Worm (Caenorhabditis elegans) whole organism, L2 larva: ENCODE results near the gene srsx-17.

ENCODE experiments used
- C34F6.9 ChIP-seq: fragments of 150-350 bp; optimal IDR thresholded peaks from 2 replicates; lab custom pipeline; 2014; ENCODE audit warnings: missing biosample characterization, missing genetic modification characterization
- F13H6.1 ChIP-seq: sonication (generic microtip); optimal IDR thresholded peaks from 2 replicates; lab custom pipeline; 2016; ENCODE audit warnings: missing genetic modification characterization, missing compliant biosample characterization
- R02D3.7 ChIP-seq: fragments of 150-350 bp; optimal IDR thresholded peaks from 2 replicates; lab custom pipeline; 2014; ENCODE audit warnings: missing biosample characterization, missing genetic modification characterization
- Y55F3AM.14 ChIP-seq: fragments of 200-800 bp; sonication (Bioruptor generic); optimal IDR thresholded peaks from 2 replicates; lab custom pipeline; 2018; ENCODE audit warnings: mild to moderate bottlenecking, missing genetic modification characterization, missing compliant biosample characterization
- ZK546.5 ChIP-seq: sonication (generic microtip); optimal IDR thresholded peaks from 2 replicates; lab custom pipeline; 2017; ENCODE audit warnings: missing biosample characterization, missing genetic modification characterization
- alr-1 ChIP-seq: fragments of 150-350 bp; optimal IDR thresholded peaks from 2 replicates; lab custom pipeline; 2014; ENCODE audit warnings: missing biosample characterization, missing genetic modification characterization
- aly-2 ChIP-seq: fragments of 150-350 bp; optimal IDR thresholded peaks from 2 replicates; lab custom pipeline; 2014; ENCODE audit warnings: missing biosample characterization, missing genetic modification characterization
- ama-1 ChIP-seq: fragments of 150-350 bp; optimal IDR thresholded peaks from 2 replicates; lab custom pipeline; 2018; ENCODE audit warnings: inconsistent platforms
- blmp-1 ChIP-seq: sonication (generic microtip); optimal IDR thresholded peaks from 2 replicates; lab custom pipeline; 2017; ENCODE audit warnings: missing genetic modification characterization, mild to moderate bottlenecking, missing compliant biosample characterization, antibody characterized with exemption, moderate library complexity; ENCODE audit not compliant: insufficient read depth
- ceh-82 ChIP-seq: fragments of 150-350 bp; optimal IDR thresholded peaks from 2 replicates; lab custom pipeline; 2014; ENCODE audit warnings: missing biosample characterization, missing genetic modification characterization
- crh-2 ChIP-seq: sonication (generic microtip); optimal IDR thresholded peaks from 2 replicates; lab custom pipeline; 2017; ENCODE audit warnings: missing biosample characterization, missing genetic modification characterization
- dmd-4 ChIP-seq: sonication (generic microtip); optimal IDR thresholded peaks from 2 replicates; lab custom pipeline; 2017; ENCODE audit warnings: missing biosample characterization, missing genetic modification characterization
- egl-27 ChIP-seq: sonication (generic microtip); optimal IDR thresholded peaks from 3 replicates; lab custom pipeline; 2017; ENCODE audit warnings: missing biosample characterization, missing genetic modification reagents, missing genetic modification characterization
- elt-1 ChIP-seq: fragments of 150-350 bp; optimal IDR thresholded peaks from 2 replicates; lab custom pipeline; 2014; ENCODE audit warnings: missing biosample characterization, missing genetic modification characterization
- elt-3 ChIP-seq: sonication (generic microtip); optimal IDR thresholded peaks from 2 replicates; lab custom pipeline; 2017; ENCODE audit warnings: missing biosample characterization, missing genetic modification characterization
- fos-1 ChIP-seq: fragments of 150-350 bp; optimal IDR thresholded peaks from 2 replicates; lab custom pipeline; 2014; ENCODE audit warnings: missing biosample characterization, missing genetic modification characterization
- gmeb-1 ChIP-seq: fragments of 150-350 bp; optimal IDR thresholded peaks from 2 replicates; lab custom pipeline; 2014; ENCODE audit warnings: missing biosample characterization, missing genetic modification characterization
- lin-11 ChIP-seq: fragments of 150-350 bp; sonication (generic microtip); optimal IDR thresholded peaks from 2 replicates; lab custom pipeline; 2014; ENCODE audit warnings: missing biosample characterization, missing genetic modification characterization, inconsistent platforms, mixed read lengths
- lin-13 ChIP-seq: fragments of 150-350 bp; optimal IDR thresholded peaks from 2 replicates; lab custom pipeline; 2014; ENCODE audit warnings: missing biosample characterization, missing genetic modification reagents, missing genetic modification characterization
- lin-39 ChIP-seq: fragments of 150-350 bp; optimal IDR thresholded peaks from 2 replicates; lab custom pipeline; 2014; ENCODE audit warnings: missing biosample characterization, missing genetic modification reagents, missing genetic modification characterization
- lsy-2 ChIP-seq, 2 experiments: fragments of 150-350 bp in 1 of 2; sonication (generic microtip) in 1 of 2; optimal IDR thresholded peaks; 2 replicates each; lab custom pipeline; 2014 to 2017; ENCODE audit warnings: missing biosample characterization in 2 of 2, missing genetic modification characterization in 2 of 2
- mab-5 ChIP-seq: fragments of 150-350 bp; optimal IDR thresholded peaks from 2 replicates; lab custom pipeline; 2014; ENCODE audit warnings: missing biosample characterization, missing genetic modification characterization
- mbf-1 ChIP-seq: sonication (generic microtip); optimal IDR thresholded peaks from 2 replicates; lab custom pipeline; 2017; ENCODE audit warnings: missing biosample characterization, missing genetic modification characterization
- nhr-10 ChIP-seq: sonication (generic microtip); optimal IDR thresholded peaks from 2 replicates; lab custom pipeline; 2017; ENCODE audit warnings: missing biosample characterization, missing genetic modification characterization
- nhr-129 ChIP-seq: fragments of 150-350 bp; optimal IDR thresholded peaks from 2 replicates; lab custom pipeline; 2014; ENCODE audit warnings: missing biosample characterization, missing genetic modification characterization
- nhr-21 ChIP-seq: fragments of 150-350 bp; optimal IDR thresholded peaks from 2 replicates; lab custom pipeline; 2014; ENCODE audit warnings: missing biosample characterization, missing genetic modification characterization
- nhr-23 ChIP-seq: fragments of 150-350 bp; optimal IDR thresholded peaks from 2 replicates; lab custom pipeline; 2014; ENCODE audit warnings: missing biosample characterization, missing genetic modification reagents, missing genetic modification characterization
- nhr-237 ChIP-seq: fragments of 150-350 bp; optimal IDR thresholded peaks from 2 replicates; lab custom pipeline; 2014; ENCODE audit warnings: missing biosample characterization, missing genetic modification characterization
- nhr-25 ChIP-seq: fragments of 150-350 bp; sonication (generic microtip); optimal IDR thresholded peaks from 3 replicates; lab custom pipeline; 2014; ENCODE audit warnings: missing biosample characterization, missing genetic modification characterization
- nhr-6 ChIP-seq: fragments of 150-350 bp; optimal IDR thresholded peaks from 2 replicates; lab custom pipeline; 2014; ENCODE audit warnings: missing biosample characterization, missing genetic modification characterization
- nhr-77 ChIP-seq: fragments of 150-350 bp; optimal IDR thresholded peaks from 2 replicates; lab custom pipeline; 2014; ENCODE audit warnings: missing biosample characterization, missing genetic modification characterization
- peb-1 ChIP-seq: fragments of 150-350 bp; optimal IDR thresholded peaks from 2 replicates; lab custom pipeline; 2014; ENCODE audit warnings: missing biosample characterization, missing genetic modification characterization
- sem-4 ChIP-seq: fragments of 150-350 bp; optimal IDR thresholded peaks from 2 replicates; lab custom pipeline; 2014; ENCODE audit warnings: missing biosample characterization, missing genetic modification reagents, missing genetic modification characterization
- sma-3 ChIP-seq: sonication (generic microtip); optimal IDR thresholded peaks from 2 replicates; lab custom pipeline; 2016; ENCODE audit warnings: missing genetic modification reagents, missing genetic modification characterization, missing compliant biosample characterization
- sma-9 ChIP-seq, 2 experiments: fragments of 150-350 bp in 1 of 2; sonication (generic microtip) in 1 of 2; optimal IDR thresholded peaks; 2 replicates each; lab custom pipeline; 2014 to 2016; ENCODE audit warnings: missing genetic modification characterization in 2 of 2, mild to moderate bottlenecking in 1 of 2, missing biosample characterization in 1 of 2, missing compliant biosample characterization in 1 of 2, missing genetic modification reagents in 1 of 2, moderate library complexity in 1 of 2
- snpc-4 ChIP-seq: fragments of 150-350 bp; optimal IDR thresholded peaks from 2 replicates; lab custom pipeline; 2014; ENCODE audit warnings: missing biosample characterization, missing genetic modification characterization
- unc-39 ChIP-seq: fragments of 150-350 bp; optimal IDR thresholded peaks from 2 replicates; lab custom pipeline; 2014; ENCODE audit warnings: missing biosample characterization, missing genetic modification characterization
- unc-55 ChIP-seq: fragments of 150-350 bp; sonication (generic microtip); optimal IDR thresholded peaks from 3 replicates; lab custom pipeline; 2014; ENCODE audit warnings: missing biosample characterization, missing genetic modification reagents, missing genetic modification characterization
- unc-62 ChIP-seq: fragments of 150-350 bp; optimal IDR thresholded peaks from 2 replicates; lab custom pipeline; 2014; ENCODE audit warnings: missing biosample characterization, missing genetic modification reagents, missing genetic modification characterization
- zag-1 ChIP-seq: fragments of 150-350 bp; optimal IDR thresholded peaks from 2 replicates; lab custom pipeline; 2014; ENCODE audit warnings: missing biosample characterization, missing genetic modification characterization
- ztf-11 ChIP-seq: sonication (generic microtip); optimal IDR thresholded peaks from 2 replicates; lab custom pipeline; 2017; ENCODE audit warnings: missing biosample characterization, missing genetic modification characterization
- ztf-4 ChIP-seq: fragments of 150-350 bp; optimal IDR thresholded peaks from 2 replicates; lab custom pipeline; 2014; ENCODE audit warnings: missing biosample characterization, missing genetic modification characterization

The srsx-17 gene

ce11 chrV:5930588-5930987, 3.1 kb downstream of the srsx-17 start, which contains the start of gene galt-1:
TSS of gene galt-1 (plus strand) at chrV:5930905.
- TF ChIP-seq blmp-1 (tag; lab: Kevin White, UChicago) = no peak
- peak; percentile 50 for TF ChIP-seq fos-1
- TF ChIP-seq mbf-1 (tag; lab: Kevin White, UChicago) = no peak
- TF ChIP-seq gmeb-1 (tag; lab: Kevin White, UChicago) = peak; percentile 0
- no peak for TF ChIP-seq sem-4
- no peak for TF ChIP-seq nhr-129 (tag; lab: Kevin White, UChicago)
- TF ChIP-seq ceh-82 (tag; lab: Kevin White, UChicago) = no peak
- peak; percentile 17 for TF ChIP-seq crh-2 (tag; lab: Kevin White, UChicago)
- TF ChIP-seq lin-11 (tag; lab: Kevin White, UChicago) = no peak
- no peak for TF ChIP-seq nhr-10 (tag; lab: Kevin White, UChicago)
- no peak for TF ChIP-seq nhr-23
- TF ChIP-seq sma-3 (GFP tag; lab: Kevin White, UChicago) = no peak
- TF ChIP-seq ama-1 (lab: Kevin White, UChicago) = no peak
- TF ChIP-seq mab-5 = no peak

ce11 chrV:5936691-5937090, 9.2 kb downstream of the srsx-17 start, which contains the start of the genes M03F8.5 and M03F8.7:
TSS of gene M03F8.5 (minus strand) at chrV:5936791.
TSS of gene M03F8.7 (plus strand) at chrV:5936939.
- TF ChIP-seq nhr-21 (tag; lab: Kevin White, UChicago) = no peak
- TF ChIP-seq lin-11 (tag; lab: Kevin White, UChicago) = no peak
- TF ChIP-seq F13H6.1 (tag; lab: Kevin White, UChicago) = no peak
- no peak for TF ChIP-seq mab-5
- no peak for TF ChIP-seq nhr-129 (tag; lab: Kevin White, UChicago)
- no peak for TF ChIP-seq ZK546.5
- no peak for TF ChIP-seq C34F6.9
- no peak for TF ChIP-seq sem-4
- TF ChIP-seq unc-55 (GFP tag; lab: Kevin White, UChicago) = no peak
- TF ChIP-seq crh-2 (tag; lab: Kevin White, UChicago) = no peak
- no peak for TF ChIP-seq egl-27 (tag; lab: Kevin White, UChicago)
- no peak for TF ChIP-seq lin-13 (GFP tag; lab: Kevin White, UChicago)
- no peak for TF ChIP-seq lsy-2 (tag; optimal IDR thresholded peaks at IDR 0.05; lab: Kevin White, UChicago)
- no peak for TF ChIP-seq ama-1 (lab: Kevin White, UChicago)
- no peak for TF ChIP-seq nhr-25 (tag; lab: Kevin White, UChicago)
- no peak for TF ChIP-seq nhr-6 (tag; lab: Kevin White, UChicago)

- no peak for TF ChIP-seq blmp-1 (tag; lab: Kevin White, UChicago)
- peak; percentile 69 to 73 for TF ChIP-seq lsy-2 (tag; optimal IDR thresholded peaks at IDR 0.05; lab: Kevin White, UChicago)
- no peak for TF ChIP-seq unc-62
- TF ChIP-seq nhr-77 (tag; lab: Kevin White, UChicago) = no peak
- no peak for TF ChIP-seq elt-1 (tag; lab: Kevin White, UChicago)
- no peak for TF ChIP-seq F13H6.1 (tag; lab: Kevin White, UChicago)
- TF ChIP-seq aly-2 (tag; lab: Kevin White, UChicago) = no peak
- TF ChIP-seq R02D3.7 (tag; lab: Kevin White, UChicago) = peak; percentile 63
- no peak for TF ChIP-seq ceh-82 (tag; lab: Kevin White, UChicago)
- TF ChIP-seq lin-39 (tag; lab: Kevin White, UChicago) = no peak
- TF ChIP-seq zag-1 (tag; lab: Kevin White, UChicago) = no peak
- TF ChIP-seq unc-55 (GFP tag; lab: Kevin White, UChicago) = peak; percentile 76
- TF ChIP-seq nhr-237 (tag; lab: Kevin White, UChicago) = no peak
- peak; percentile 60 for TF ChIP-seq C34F6.9
- no peak for TF ChIP-seq ztf-11 (tag; lab: Kevin White, UChicago)
- no peak for TF ChIP-seq elt-3 (tag; lab: Kevin White, UChicago)
- no peak for TF ChIP-seq mbf-1 (tag; lab: Kevin White, UChicago)
- TF ChIP-seq sma-3 (GFP tag; lab: Kevin White, UChicago) = peak; percentile 24
- peak; percentile 99 for TF ChIP-seq gmeb-1 (tag; lab: Kevin White, UChicago)
- TF ChIP-seq crh-2 (tag; lab: Kevin White, UChicago) = peak; percentile 18
- no peak for TF ChIP-seq peb-1
Observed at ce11 chrV:5939503-5940072, 12.1 kb downstream of the srsx-17 start, which contains the start of gene syf-3. TSS of gene syf-3 (plus strand) at chrV:5940022.

ce11 chrV:5943167-5943566, 15.7 kb downstream of the srsx-17 start, which contains the start of gene pst-1:
TSS of gene pst-1 (plus strand) at chrV:5943467.
- TF ChIP-seq nhr-237 (tag; lab: Kevin White, UChicago) = no peak
- TF ChIP-seq fos-1 = no peak
- no peak for TF ChIP-seq peb-1
- no peak for TF ChIP-seq alr-1 (tag; lab: Kevin White, UChicago)
- no peak for TF ChIP-seq unc-62
- no peak for TF ChIP-seq mab-5
- no peak for TF ChIP-seq sma-9 (GFP tag; optimal IDR thresholded peaks at IDR 0.05; lab: Kevin White, UChicago)
- no peak for TF ChIP-seq sma-9 (tag; optimal IDR thresholded peaks at IDR 0.05; lab: Kevin White, UChicago)
- TF ChIP-seq nhr-129 (tag; lab: Kevin White, UChicago) = no peak
- TF ChIP-seq dmd-4 (tag; lab: Kevin White, UChicago) = no peak
- no peak for TF ChIP-seq aly-2 (tag; lab: Kevin White, UChicago)
- no peak for TF ChIP-seq unc-55 (GFP tag; lab: Kevin White, UChicago)
- TF ChIP-seq Y55F3AM.14 (GFP tag; lab: Kevin White, UChicago) = no peak
- no peak for TF ChIP-seq ztf-4
- TF ChIP-seq snpc-4 (tag; lab: Kevin White, UChicago) = no peak
- no peak for TF ChIP-seq F13H6.1 (tag; lab: Kevin White, UChicago)
- no peak for TF ChIP-seq nhr-77 (tag; lab: Kevin White, UChicago)
- TF ChIP-seq lin-11 (tag; lab: Kevin White, UChicago) = no peak
- no peak for TF ChIP-seq unc-39 (tag; lab: Kevin White, UChicago)
